Worm (Caenorhabditis elegans) whole organism, young adult: ENCODE results near the gene nhr-280.

Experiments used
- B0261.1 ChIP-seq: sonication (generic microtip); optimal IDR thresholded peaks from 2 replicates; lab custom pipeline; 2016; ENCODE audit warnings: mild to moderate bottlenecking, missing genetic modification characterization, moderate library complexity, missing compliant biosample characterization
- B0336.3 ChIP-seq: fragments of 200-800 bp; sonication (Bioruptor generic); IDR thresholded peaks from 2 replicates; pipeline ENCODE4 v1.3.6; 2022; ENCODE audit warnings: missing genetic modification characterization, missing compliant biosample characterization
- D2030.7 ChIP-seq: fragments of 200-800 bp; sonication (Bioruptor generic); IDR thresholded peaks from 2 replicates; pipeline ENCODE4 v1.3.6; 2022; ENCODE audit warnings: missing genetic modification reagents, missing genetic modification characterization, missing compliant biosample characterization
- F10E7.11 ChIP-seq: sonication (generic microtip); optimal IDR thresholded peaks from 2 replicates; lab custom pipeline; 2017; ENCODE audit warnings: mild to moderate bottlenecking, missing genetic modification characterization, moderate library complexity, missing compliant biosample characterization
- F33H1.4 ChIP-seq: fragments of 200-800 bp; sonication (Bioruptor generic); IDR thresholded peaks from 2 replicates; pipeline ENCODE4 v1.3.6; 2022; ENCODE audit warnings: missing genetic modification reagents, missing genetic modification characterization, missing compliant biosample characterization
- K12H6.12 ChIP-seq: fragments of 200-800 bp; sonication (Bioruptor generic); optimal IDR thresholded peaks from 2 replicates; lab custom pipeline; 2018; ENCODE audit warnings: mild to moderate bottlenecking, missing genetic modification characterization, missing compliant biosample characterization
- Y95B8A.8 ChIP-seq: fragments of 200-800 bp; sonication (Bioruptor generic); IDR thresholded peaks from 2 replicates; pipeline ENCODE4 v1.3.6; 2022; ENCODE audit warnings: missing genetic modification reagents, missing genetic modification characterization, missing compliant biosample characterization
- ZK185.1 ChIP-seq: sonication (generic microtip); optimal IDR thresholded peaks from 2 replicates; lab custom pipeline; 2016; ENCODE audit warnings: mild to moderate bottlenecking, missing genetic modification characterization, missing compliant biosample characterization; ENCODE audit not compliant: poor library complexity, severe bottlenecking
- ama-1 ChIP-seq, 3 experiments: fragments of 150-350 bp in 1 of 3; sonication (generic microtip) in 2 of 3; optimal IDR thresholded peaks; 2 replicates each; lab custom pipeline; 2014 to 2018; ENCODE audit warnings: missing biosample characterization in 2 of 3, missing genetic modification characterization in 2 of 3, missing genetic modification reagents in 2 of 3
- aptf-3 ChIP-seq: fragments of 200-800 bp; sonication (Bioruptor generic); IDR thresholded peaks from 2 replicates; pipeline ENCODE4 v1.3.6; 2022; ENCODE audit warnings: missing genetic modification characterization, missing compliant biosample characterization
- atf-7 ChIP-seq: sonication (generic microtip); optimal IDR thresholded peaks from 2 replicates; lab custom pipeline; 2017; ENCODE audit warnings: mild to moderate bottlenecking, missing genetic modification characterization, missing compliant biosample characterization
- athp-1 ChIP-seq: sonication (generic microtip); optimal IDR thresholded peaks from 2 replicates; lab custom pipeline; 2017; ENCODE audit warnings: mild to moderate bottlenecking, missing genetic modification characterization, missing compliant biosample characterization
- bed-1 ChIP-seq: fragments of 200-800 bp; sonication (Bioruptor generic); IDR thresholded peaks from 2 replicates; pipeline ENCODE4 v1.3.6; 2022; ENCODE audit warnings: missing genetic modification reagents, missing genetic modification characterization, missing compliant biosample characterization
- cebp-2 ChIP-seq: fragments of 200-800 bp; sonication (Bioruptor generic); IDR thresholded peaks from 2 replicates; pipeline ENCODE4 v1.3.6; 2022; ENCODE audit warnings: missing genetic modification characterization, missing compliant biosample characterization
- ceh-58 ChIP-seq: fragments of 200-800 bp; sonication (Bioruptor generic); IDR thresholded peaks from 2 replicates; pipeline ENCODE4 v1.3.6; 2022; ENCODE audit warnings: missing genetic modification characterization, missing compliant biosample characterization
- ceh-79 ChIP-seq: sonication (generic microtip); optimal IDR thresholded peaks from 2 replicates; lab custom pipeline; 2017; ENCODE audit warnings: mild to moderate bottlenecking, missing genetic modification characterization, missing compliant biosample characterization
- dpl-1 ChIP-seq: fragments of 150-350 bp; optimal IDR thresholded peaks from 2 replicates; lab custom pipeline; 2014; ENCODE audit warnings: missing biosample characterization, missing genetic modification reagents, missing genetic modification characterization
- egl-44 ChIP-seq: fragments of 200-800 bp; sonication (Bioruptor generic); IDR thresholded peaks from 2 replicates; pipeline ENCODE4 v1.3.6; 2022; ENCODE audit warnings: missing genetic modification reagents, missing genetic modification characterization, missing compliant biosample characterization
- ekl-4 ChIP-seq: fragments of 200-800 bp; sonication (Bioruptor generic); IDR thresholded peaks from 2 replicates; pipeline ENCODE4 v1.3.6; 2022; ENCODE audit warnings: missing genetic modification reagents, missing genetic modification characterization, missing compliant biosample characterization
- gei-17 ChIP-seq: fragments of 200-800 bp; sonication (Bioruptor generic); optimal IDR thresholded peaks from 2 replicates; lab custom pipeline; 2018; ENCODE audit warnings: mild to moderate bottlenecking, missing genetic modification characterization, missing compliant biosample characterization
- hlh-12 ChIP-seq: sonication (generic microtip); optimal IDR thresholded peaks from 2 replicates; lab custom pipeline; 2016; ENCODE audit warnings: missing genetic modification characterization, missing compliant biosample characterization
- hrde-1 ChIP-seq: sonication (generic microtip); optimal IDR thresholded peaks from 2 replicates; lab custom pipeline; 2016; ENCODE audit warnings: missing genetic modification characterization, mild to moderate bottlenecking, missing compliant biosample characterization, moderate library complexity, missing genotype, missing genetic modification reagents, borderline replicate concordance
- let-526 ChIP-seq: fragments of 200-800 bp; sonication (Bioruptor generic); IDR thresholded peaks from 2 replicates; pipeline ENCODE4 v1.3.6; 2022; ENCODE audit warnings: missing genetic modification reagents, missing genetic modification characterization, missing compliant biosample characterization
- madf-3 ChIP-seq: fragments of 200-800 bp; sonication (Bioruptor generic); IDR thresholded peaks from 2 replicates; pipeline ENCODE4 v1.3.6; 2022; ENCODE audit warnings: missing genetic modification reagents, missing genetic modification characterization, missing compliant biosample characterization
- mcd-1 ChIP-seq: fragments of 200-800 bp; sonication (Bioruptor generic); IDR thresholded peaks from 2 replicates; pipeline ENCODE4 v1.3.6; 2022; ENCODE audit warnings: missing genetic modification reagents, missing genetic modification characterization, missing compliant biosample characterization
- mel-28 ChIP-seq: sonication (generic microtip); optimal IDR thresholded peaks from 2 replicates; lab custom pipeline; 2016; ENCODE audit warnings: borderline replicate concordance, mild to moderate bottlenecking, missing genetic modification characterization, missing compliant biosample characterization
- mxl-1 ChIP-seq: sonication (generic microtip); optimal IDR thresholded peaks from 2 replicates; lab custom pipeline; 2016; ENCODE audit warnings: missing genetic modification characterization, missing compliant biosample characterization
- nhr-120 ChIP-seq: fragments of 200-800 bp; sonication (Bioruptor generic); IDR thresholded peaks from 2 replicates; pipeline ENCODE4 v1.3.6; 2022; ENCODE audit warnings: missing genetic modification characterization, missing compliant biosample characterization
- nhr-27 ChIP-seq: fragments of 200-800 bp; sonication (Bioruptor generic); optimal IDR thresholded peaks from 2 replicates; lab custom pipeline; 2018; ENCODE audit warnings: mild to moderate bottlenecking, missing genetic modification characterization, moderate library complexity, missing compliant biosample characterization
- nhr-80 ChIP-seq: sonication (generic microtip); optimal IDR thresholded peaks from 2 replicates; lab custom pipeline; 2016; ENCODE audit warnings: missing genetic modification characterization, missing compliant biosample characterization
- nhr-90 ChIP-seq: sonication (generic microtip); optimal IDR thresholded peaks from 2 replicates; lab custom pipeline; 2016; ENCODE audit warnings: missing genotype, mild to moderate bottlenecking, missing genetic modification characterization, missing compliant biosample characterization
- pha-4 ChIP-seq: fragments of 150-350 bp; sonication (generic microtip); optimal IDR thresholded peaks from 2 replicates; lab custom pipeline; 2014; ENCODE audit warnings: missing biosample characterization, missing genetic modification reagents, missing genetic modification characterization
- rcor-1 ChIP-seq: fragments of 200-800 bp; sonication (Bioruptor generic); IDR thresholded peaks from 2 replicates; pipeline ENCODE4 v1.3.6; 2022; ENCODE audit warnings: missing genetic modification reagents, missing genetic modification characterization, missing compliant biosample characterization
- rpc-1 ChIP-seq, 2 experiments: fragments of 150-350 bp in 1 of 2; sonication (generic microtip) in 1 of 2; optimal IDR thresholded peaks; 2 replicates each; lab custom pipeline; 2014 to 2018; ENCODE audit warnings: missing biosample characterization in 1 of 2, missing genetic modification characterization in 1 of 2, missing genetic modification reagents in 1 of 2, missing genotype in 1 of 2
- snpc-1.3 ChIP-seq: sonication (generic microtip); optimal IDR thresholded peaks from 2 replicates; lab custom pipeline; 2017; ENCODE audit warnings: missing genetic modification characterization, mild to moderate bottlenecking, missing compliant biosample characterization, antibody characterized with exemption, moderate library complexity, missing genotype, missing genetic modification reagents; ENCODE audit not compliant: insufficient read depth
- tlf-1 ChIP-seq: fragments of 200-800 bp; sonication (Bioruptor generic); optimal IDR thresholded peaks from 2 replicates; lab custom pipeline; 2018; ENCODE audit warnings: mild to moderate bottlenecking, missing genetic modification characterization, missing compliant biosample characterization
- unc-130 ChIP-seq: sonication (generic microtip); optimal IDR thresholded peaks from 2 replicates; lab custom pipeline; 2016; ENCODE audit warnings: missing genetic modification reagents, missing genetic modification characterization, missing compliant biosample characterization
- unc-62 ChIP-seq: fragments of 150-350 bp; optimal IDR thresholded peaks from 2 replicates; lab custom pipeline; 2014; ENCODE audit warnings: missing biosample characterization, missing genetic modification reagents, missing genetic modification characterization
- zfh-2 ChIP-seq: fragments of 200-800 bp; sonication (Bioruptor generic); conservative IDR thresholded peaks from 2 replicates; pipeline ENCODE4 v1.3.6; 2022; ENCODE audit warnings: missing genetic modification reagents, missing genetic modification characterization, missing compliant biosample characterization
- zim-3 ChIP-seq: sonication (generic microtip); optimal IDR thresholded peaks from 2 replicates; lab custom pipeline; 2017; ENCODE audit warnings: mild to moderate bottlenecking, missing genetic modification characterization, moderate library complexity, missing compliant biosample characterization
- ztf-25 ChIP-seq: fragments of 200-800 bp; sonication (Bioruptor generic); IDR thresholded peaks from 2 replicates; pipeline ENCODE4 v1.3.6; 2022; ENCODE audit warnings: missing genetic modification reagents, missing genetic modification characterization, missing compliant biosample characterization
- ztf-3 ChIP-seq: fragments of 200-800 bp; sonication (Bioruptor generic); optimal IDR thresholded peaks from 2 replicates; lab custom pipeline; 2018; ENCODE audit warnings: mild to moderate bottlenecking, missing genetic modification characterization, missing compliant biosample characterization

Gene nhr-280

ce11 chrIII:87183-87582 is 43.4 kb downstream of the nhr-280 start, which contains the start of the genes F54C4.4 and mrpl-40 (continued):
- TF ChIP-seq unc-130 (GFP tag; lab: Kevin White, UChicago) = no peak
- no peak for TF ChIP-seq Y95B8A.8 (GFP tag; lab: Robert Waterston, UW)
- no peak for TF ChIP-seq atf-7 (tag; lab: Kevin White, UChicago)
- no peak for TF ChIP-seq athp-1 (tag; lab: Kevin White, UChicago)
- no peak for TF ChIP-seq nhr-90 (tag; lab: Kevin White, UChicago)
- TF ChIP-seq tlf-1 (GFP tag; lab: Kevin White, UChicago) = no peak
- TF ChIP-seq rpc-1 (optimal IDR thresholded peaks at IDR 0.05; lab: Kevin White, UChicago) = no peak
- no peak for TF ChIP-seq rpc-1 (tag; optimal IDR thresholded peaks at IDR 0.05; lab: Kevin White, UChicago)
- TF ChIP-seq mel-28 (tag; lab: Kevin White, UChicago) = no peak
- TF ChIP-seq F33H1.4 = peak; percentile 59; the same call in 1 of the 2 replicates
- no peak for TF ChIP-seq snpc-1.3 (tag; lab: Kevin White, UChicago)
- TF ChIP-seq pha-4 (tag; lab: Kevin White, UChicago) = no peak
- no peak for TF ChIP-seq ZK185.1 (tag; lab: Kevin White, UChicago)
- TF ChIP-seq ceh-58 (GFP tag; lab: Robert Waterston, UW) = no peak
- no peak for TF ChIP-seq aptf-3 (GFP tag; lab: Robert Waterston, UW)
- no peak for TF ChIP-seq hrde-1 (tag; lab: Kevin White, UChicago)
- no peak for TF ChIP-seq ceh-79 (tag; lab: Kevin White, UChicago)
- no peak for TF ChIP-seq hlh-12 (tag; lab: Kevin White, UChicago)
- no peak for TF ChIP-seq unc-62 (GFP tag; lab: Kevin White, UChicago)
- TF ChIP-seq zim-3 = no peak
- no peak for TF ChIP-seq F10E7.11
- no peak for TF ChIP-seq ztf-3 (GFP tag; lab: Kevin White, UChicago)
- no peak for TF ChIP-seq zfh-2
- no peak for TF ChIP-seq ama-1 (optimal IDR thresholded peaks at IDR 0.05; lab: Kevin White, UChicago)
- no peak for TF ChIP-seq ama-1 (GFP tag; optimal IDR thresholded peaks at IDR 0.05; lab: Kevin White, UChicago)
- no peak for TF ChIP-seq ztf-25 (GFP tag; lab: Robert Waterston, UW)
- no peak for TF ChIP-seq B0261.1
- no peak for TF ChIP-seq mxl-1 (tag; lab: Kevin White, UChicago)
- no peak for TF ChIP-seq let-526 (GFP tag; lab: Robert Waterston, UW)
- no peak for TF ChIP-seq gei-17 (GFP tag; lab: Kevin White, UChicago)
- no peak for TF ChIP-seq nhr-80 (tag; lab: Kevin White, UChicago)
- TF ChIP-seq mcd-1 (GFP tag; lab: Robert Waterston, UW) = peak; percentile 47
- TF ChIP-seq egl-44 (GFP tag; lab: Robert Waterston, UW) = no peak
- no peak; the same call in 1 of the 2 replicates for TF ChIP-seq rcor-1 (GFP tag; lab: Robert Waterston, UW)
- no peak for TF ChIP-seq nhr-120
- TF ChIP-seq nhr-27 (tag; lab: Kevin White, UChicago) = no peak
- TF ChIP-seq ekl-4 (GFP tag; lab: Robert Waterston, UW) = no peak
- TF ChIP-seq D2030.7 (GFP tag; lab: Robert Waterston, UW) = 0 out of 2 replicates have a peak, but pooled peaks have one; percentile 23
- TF ChIP-seq madf-3 = no peak
- no peak for TF ChIP-seq B0336.3
- TF ChIP-seq bed-1 (GFP tag; lab: Robert Waterston, UW) = no peak
- no peak for TF ChIP-seq K12H6.12 (tag; lab: Kevin White, UChicago)
- no peak for TF ChIP-seq cebp-2
- TF ChIP-seq dpl-1 = no peak
